Worm (Caenorhabditis elegans) whole organism, early embryonic: ENCODE data around the gene Y17D7C.1.

Source experiments
- B0310.2 ChIP-seq: sonication (generic microtip); optimal IDR thresholded peaks from 2 replicates; lab custom pipeline; 2016; ENCODE audit warnings: mild to moderate bottlenecking, missing genetic modification characterization, missing compliant biosample characterization
- F13C5.2 ChIP-seq: sonication (generic microtip); optimal IDR thresholded peaks from 2 replicates; lab custom pipeline; 2017; ENCODE audit warnings: mild to moderate bottlenecking, missing genetic modification characterization, inconsistent platforms, missing compliant biosample characterization
- aly-1 ChIP-seq: sonication (generic microtip); optimal IDR thresholded peaks from 2 replicates; lab custom pipeline; 2016; ENCODE audit warnings: missing genetic modification characterization, missing compliant biosample characterization
- ama-1 ChIP-seq: fragments of 150-350 bp; optimal IDR thresholded peaks from 2 replicates; lab custom pipeline; 2014
- ceh-13 ChIP-seq: fragments of 200-800 bp; sonication (Bioruptor generic); optimal IDR thresholded peaks from 2 replicates; lab custom pipeline; 2018; ENCODE audit warnings: mild to moderate bottlenecking, missing genetic modification characterization, missing compliant biosample characterization
- ceh-36 ChIP-seq: sonication (generic microtip); optimal IDR thresholded peaks from 2 replicates; lab custom pipeline; 2016; ENCODE audit warnings: missing genetic modification characterization, inconsistent platforms, missing compliant biosample characterization
- ets-7 ChIP-seq: sonication (generic microtip); optimal IDR thresholded peaks from 2 replicates; lab custom pipeline; 2016; ENCODE audit warnings: missing genotype, missing genetic modification characterization, missing compliant biosample characterization
- flt-1 ChIP-seq: fragments of 200-800 bp; sonication (Bioruptor generic); IDR thresholded peaks from 2 replicates; pipeline ENCODE4 v1.3.6; 2022; ENCODE audit warnings: missing genetic modification characterization, missing compliant biosample characterization
- hmbx-1 ChIP-seq: sonication (generic microtip); optimal IDR thresholded peaks from 2 replicates; lab custom pipeline; 2016; ENCODE audit warnings: mild to moderate bottlenecking, missing genetic modification characterization, missing compliant biosample characterization
- hmg-4 ChIP-seq: fragments of 200-800 bp; sonication (Bioruptor generic); optimal IDR thresholded peaks from 2 replicates; lab custom pipeline; 2018; ENCODE audit warnings: mild to moderate bottlenecking, missing genetic modification characterization, missing compliant biosample characterization
- hnd-1 ChIP-seq: sonication (generic microtip); optimal IDR thresholded peaks from 2 replicates; lab custom pipeline; 2016; ENCODE audit warnings: missing genetic modification characterization, missing compliant biosample characterization
- pes-1 ChIP-seq: fragments of 200-800 bp; sonication (Bioruptor generic); IDR thresholded peaks from 2 replicates; pipeline ENCODE4 v1.3.6; 2022; ENCODE audit warnings: missing genetic modification reagents, missing genetic modification characterization, missing compliant biosample characterization
- sea-1 ChIP-seq: fragments of 200-800 bp; sonication (Bioruptor generic); conservative IDR thresholded peaks from 2 replicates; pipeline ENCODE4 v1.3.6; 2022; ENCODE audit warnings: missing genetic modification characterization, missing compliant biosample characterization

DNA sequence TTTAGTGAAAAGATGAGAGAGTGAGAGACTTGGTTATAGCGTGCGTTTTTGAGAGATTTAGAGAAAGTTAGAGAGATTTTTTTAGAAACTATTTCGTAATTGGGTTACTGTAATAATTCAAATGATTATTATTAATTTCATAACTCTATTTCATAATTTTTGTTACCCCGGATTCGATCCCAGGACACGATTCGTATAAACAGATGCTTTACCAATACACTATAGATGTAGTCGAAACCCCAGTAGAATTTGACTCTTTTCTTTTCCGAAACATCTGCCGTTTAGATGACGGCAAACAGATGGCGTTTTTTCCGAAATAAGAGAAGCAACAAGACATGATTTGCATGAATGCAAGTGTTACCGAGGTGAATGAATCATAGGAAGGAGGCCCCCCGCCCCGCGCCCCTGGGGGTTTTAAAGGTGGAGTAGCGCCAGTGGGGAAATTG lies 3.7 kb downstream of the Y17D7C.1 start:
- TF ChIP-seq hnd-1 (tag; lab: Kevin White, UChicago) = no peak
- TF ChIP-seq ama-1 (lab: Kevin White, UChicago) = no peak
- TF ChIP-seq hmbx-1 (tag; lab: Kevin White, UChicago) = no peak
- TF ChIP-seq pes-1 = no peak
- no peak for TF ChIP-seq ets-7 (tag; lab: Kevin White, UChicago)
- no peak; the same call in 1 of the 2 replicates for TF ChIP-seq flt-1 (GFP tag; lab: Robert Waterston, UW)
- peak; percentile 59 for TF ChIP-seq ceh-13 (GFP tag; lab: Kevin White, UChicago)
- TF ChIP-seq sea-1 (GFP tag; lab: Robert Waterston, UW) = no peak
- TF ChIP-seq ceh-36 (tag; lab: Kevin White, UChicago) = no peak
- TF ChIP-seq hmg-4 (GFP tag; lab: Kevin White, UChicago) = no peak
- TF ChIP-seq aly-1 (tag; lab: Kevin White, UChicago) = no peak
- no peak for TF ChIP-seq B0310.2 (tag; lab: Kevin White, UChicago)
- no peak for TF ChIP-seq F13C5.2 (tag; lab: Kevin White, UChicago)
